Fruit fly (Drosophila melanogaster) whole organism, embryonic: ENCODE measurements around the gene CG9289.
A peak's percentile ranks its signal among the peaks of the same experiment; 100 is the strongest.

Experiments used
- Atf6 ChIP-seq: fragments of 200-800 bp; sonication (Bioruptor generic); IDR thresholded peaks from 2 replicates; pipeline ENCODE4 v1.3.6; 2022; ENCODE audit warnings: missing biosample characterization, missing genetic modification characterization
- CG10147 ChIP-seq: fragments of 200-800 bp; sonication (Bioruptor generic); optimal IDR thresholded peaks from 2 replicates; lab custom pipeline; 2019; ENCODE audit warnings: missing biosample characterization, mild to moderate bottlenecking, missing genetic modification characterization, moderate library complexity
- CG10267 ChIP-seq: fragments of 200-800 bp; sonication (Bioruptor generic); optimal IDR thresholded peaks from 2 replicates; lab custom pipeline; 2018; ENCODE audit warnings: missing biosample characterization, mild to moderate bottlenecking, missing genetic modification characterization, moderate library complexity
- CG11247 ChIP-seq: fragments of 200-800 bp; sonication (Bioruptor generic); IDR thresholded peaks from 2 replicates; pipeline ENCODE4 v1.3.6; 2022; ENCODE audit warnings: missing biosample characterization, missing genetic modification characterization
- CG12236 ChIP-seq: fragments of 200-800 bp; sonication (Bioruptor generic); optimal IDR thresholded peaks from 2 replicates; lab custom pipeline; 2016; ENCODE audit warnings: missing biosample characterization, missing genetic modification characterization
- CG13296 ChIP-seq: fragments of 200-800 bp; sonication (Bioruptor generic); optimal IDR thresholded peaks from 3 replicates; lab custom pipeline; 2018; ENCODE audit warnings: missing biosample characterization, mild to moderate bottlenecking, missing genetic modification characterization
- CG13624 ChIP-seq: fragments of 200-800 bp; sonication (Bioruptor generic); optimal IDR thresholded peaks from 2 replicates; lab custom pipeline; 2016; ENCODE audit warnings: missing biosample characterization, missing genetic modification characterization
- CG13775 ChIP-seq: fragments of 200-800 bp; sonication (Bioruptor generic); optimal IDR thresholded peaks from 3 replicates; lab custom pipeline; 2017; ENCODE audit warnings: missing biosample characterization, mild to moderate bottlenecking, missing genetic modification characterization
- CG16779 ChIP-seq: fragments of 200-800 bp; sonication (Bioruptor generic); IDR thresholded peaks from 2 replicates; pipeline ENCODE4 v1.3.6; 2022; ENCODE audit warnings: missing biosample characterization, missing genetic modification characterization
- CG17359 ChIP-seq: fragments of 200-800 bp; sonication (Bioruptor generic); optimal IDR thresholded peaks from 3 replicates; lab custom pipeline; 2018; ENCODE audit warnings: missing biosample characterization, mild to moderate bottlenecking, missing genetic modification characterization, moderate library complexity
- CG18599 ChIP-seq: fragments of 200-800 bp; sonication (Bioruptor generic); optimal IDR thresholded peaks from 3 replicates; lab custom pipeline; 2017; ENCODE audit warnings: missing biosample characterization, missing genetic modification characterization, mild to moderate bottlenecking, moderate library complexity, missing genetic modification reagents
- CG18764 ChIP-seq: fragments of 200-800 bp; sonication (Bioruptor generic); optimal IDR thresholded peaks from 3 replicates; lab custom pipeline; 2016; ENCODE audit warnings: missing biosample characterization, missing genetic modification characterization
- CG31365 ChIP-seq: fragments of 200-800 bp; sonication (Bioruptor generic); optimal IDR thresholded peaks from 2 replicates; lab custom pipeline; 2018; ENCODE audit warnings: missing biosample characterization, mild to moderate bottlenecking, missing genetic modification characterization
- CG3281 ChIP-seq: fragments of 200-800 bp; sonication (Bioruptor generic); optimal IDR thresholded peaks from 3 replicates; lab custom pipeline; 2017; ENCODE audit warnings: missing biosample characterization, mild to moderate bottlenecking, missing genetic modification characterization
- CG42726 ChIP-seq: fragments of 200-800 bp; sonication (Bioruptor generic); IDR thresholded peaks from 2 replicates; pipeline ENCODE4 v1.3.6; 2022; ENCODE audit warnings: missing biosample characterization, missing genetic modification characterization; ENCODE audit not compliant: partially characterized antibody
- CG6813 ChIP-seq: fragments of 200-800 bp; sonication (Bioruptor generic); optimal IDR thresholded peaks from 2 replicates; lab custom pipeline; 2017; ENCODE audit warnings: missing biosample characterization, missing genetic modification characterization, mild to moderate bottlenecking, moderate library complexity, missing genetic modification reagents
- CG7987 ChIP-seq: fragments of 200-800 bp; sonication (Bioruptor generic); optimal IDR thresholded peaks from 2 replicates; lab custom pipeline; 2018; ENCODE audit warnings: missing biosample characterization, mild to moderate bottlenecking, missing genetic modification characterization, moderate library complexity
- Deaf1 ChIP-seq: fragments of 200-800 bp; optimal IDR thresholded peaks from 3 replicates; lab custom pipeline; 2019; ENCODE audit warnings: missing biosample characterization, mild to moderate bottlenecking, missing genetic modification characterization, moderate library complexity
- Doc3 ChIP-seq: fragments of 200-800 bp; sonication (Bioruptor generic); IDR thresholded peaks from 3 replicates; pipeline ENCODE4 v1.3.6; 2022; ENCODE audit warnings: missing biosample characterization, missing genetic modification characterization; ENCODE audit not compliant: partially characterized antibody
- Ets97D ChIP-seq: fragments of 200-800 bp; sonication (Bioruptor generic); optimal IDR thresholded peaks from 3 replicates; lab custom pipeline; 2016; ENCODE audit warnings: missing biosample characterization, missing genetic modification characterization
- Hand ChIP-seq: fragments of 200-800 bp; sonication (Bioruptor generic); optimal IDR thresholded peaks from 2 replicates; lab custom pipeline; 2017; ENCODE audit warnings: mild to moderate bottlenecking, missing biosample characterization, missing genetic modification reagents, missing genetic modification characterization
- Hmr ChIP-seq: fragments of 200-800 bp; sonication (Bioruptor generic); optimal IDR thresholded peaks from 3 replicates; lab custom pipeline; 2017; ENCODE audit warnings: mild to moderate bottlenecking, missing biosample characterization, missing genetic modification reagents, missing genetic modification characterization
- MTF-1 ChIP-seq: fragments of 200-800 bp; sonication (Bioruptor generic); optimal IDR thresholded peaks from 2 replicates; lab custom pipeline; 2018; ENCODE audit warnings: missing biosample characterization, mild to moderate bottlenecking, missing genetic modification characterization, borderline replicate concordance
- NC2α ChIP-seq: fragments of 200-800 bp; sonication (Bioruptor generic); optimal IDR thresholded peaks from 2 replicates; lab custom pipeline; 2016; ENCODE audit warnings: missing biosample characterization, missing genetic modification characterization
- Oaz ChIP-seq: fragments of 200-800 bp; sonication (Bioruptor generic); IDR thresholded peaks from 2 replicates; pipeline ENCODE4 v1.3.6; 2022; ENCODE audit warnings: missing biosample characterization, missing genetic modification characterization
- Pdp1 ChIP-seq, 2 experiments: fragments of 200-800 bp; sonication (Bioruptor generic); optimal IDR thresholded peaks; 3 replicates each; lab custom pipeline; 2016; ENCODE audit warnings: missing biosample characterization in 2 of 2, missing genetic modification characterization in 2 of 2, mild to moderate bottlenecking in 1 of 2, moderate library complexity in 1 of 2
- Poxn ChIP-seq: fragments of 200-800 bp; sonication (Bioruptor generic); IDR thresholded peaks from 2 replicates; pipeline ENCODE4 v1.3.6; 2022; ENCODE audit warnings: missing biosample characterization, missing genetic modification characterization
- Ssrp ChIP-seq: fragments of 200-800 bp; sonication (Bioruptor generic); optimal IDR thresholded peaks from 2 replicates; lab custom pipeline; 2018; ENCODE audit warnings: missing biosample characterization, mild to moderate bottlenecking, missing genetic modification characterization, moderate library complexity
- Vsx1 ChIP-seq: fragments of 200-800 bp; sonication (Bioruptor generic); optimal IDR thresholded peaks from 2 replicates; lab custom pipeline; 2017; ENCODE audit warnings: missing biosample characterization, mild to moderate bottlenecking, missing genetic modification characterization, missing genetic modification reagents
- Xbp1 ChIP-seq: fragments of 200-800 bp; sonication (Bioruptor generic); optimal IDR thresholded peaks from 3 replicates; lab custom pipeline; 2016; ENCODE audit warnings: missing biosample characterization, mild to moderate bottlenecking, missing genetic modification characterization
- caup ChIP-seq: fragments of 200-800 bp; sonication (Bioruptor generic); optimal IDR thresholded peaks from 3 replicates; lab custom pipeline; 2017; ENCODE audit warnings: missing biosample characterization, mild to moderate bottlenecking, missing genetic modification characterization, moderate library complexity; ENCODE audit not compliant: severe bottlenecking
- croc ChIP-seq: fragments of 200-800 bp; sonication (Bioruptor generic); conservative IDR thresholded peaks from 3 replicates; pipeline ENCODE4 v1.3.6; 2022; ENCODE audit warnings: missing biosample characterization, missing genetic modification characterization
- cwo ChIP-seq: fragments of 200-800 bp; sonication (Bioruptor generic); optimal IDR thresholded peaks from 3 replicates; lab custom pipeline; 2017; ENCODE audit warnings: missing biosample characterization, missing genetic modification characterization, mild to moderate bottlenecking, moderate library complexity, missing genetic modification reagents
- danr ChIP-seq: fragments of 200-800 bp; sonication (Bioruptor generic); IDR thresholded peaks from 2 replicates; pipeline ENCODE4 v1.3.6; 2022; ENCODE audit warnings: missing biosample characterization, missing genetic modification characterization
- dmrt99B ChIP-seq: fragments of 200-800 bp; sonication (Bioruptor generic); optimal IDR thresholded peaks from 2 replicates; lab custom pipeline; 2018; ENCODE audit warnings: missing biosample characterization, mild to moderate bottlenecking, missing genetic modification characterization, moderate library complexity
- en ChIP-seq: fragments of 200-800 bp; sonication (Bioruptor generic); optimal IDR thresholded peaks from 2 replicates; lab custom pipeline; 2016; ENCODE audit warnings: missing biosample characterization, missing genetic modification characterization
- fd3F ChIP-seq: fragments of 200-800 bp; sonication (Bioruptor generic); optimal IDR thresholded peaks from 2 replicates; lab custom pipeline; 2018; ENCODE audit warnings: missing biosample characterization, mild to moderate bottlenecking, missing genetic modification characterization, moderate library complexity
- ftz-f1 ChIP-seq: fragments of 200-800 bp; sonication (Bioruptor generic); optimal IDR thresholded peaks from 2 replicates; lab custom pipeline; 2016; ENCODE audit warnings: missing biosample characterization, missing genetic modification characterization
- grn ChIP-seq: fragments of 200-800 bp; sonication (Bioruptor generic); optimal IDR thresholded peaks from 3 replicates; lab custom pipeline; 2017; ENCODE audit warnings: missing biosample characterization, missing genetic modification characterization
- insv ChIP-seq, 2 experiments: fragments of 200-800 bp; sonication (Bioruptor generic); optimal IDR thresholded peaks; 3 replicates each; lab custom pipeline; 2016 to 2018; ENCODE audit warnings: missing biosample characterization in 2 of 2, missing genetic modification characterization in 2 of 2
- org-1 ChIP-seq: fragments of 200-800 bp; sonication (Bioruptor generic); optimal IDR thresholded peaks from 2 replicates; lab custom pipeline; 2017; ENCODE audit warnings: missing biosample characterization, missing genetic modification characterization
- pan ChIP-seq, 4 experiments: fragments of >200 bp in 3 of 4; fragments of 200-800 bp in 1 of 4; sonication (Bioruptor generic) in 1 of 4; optimal IDR thresholded peaks in 3 of 4; IDR thresholded peaks in 1 of 4; 2 replicates each; pipeline versions ENCODE4 v1.3.6 to Lab custom; 2017 to 2022; ENCODE audit warnings: missing biosample characterization in 2 of 4, missing genetic modification characterization in 2 of 4, mixed read lengths in 1 of 4
- rib ChIP-seq: fragments of 200-800 bp; sonication (Bioruptor generic); IDR thresholded peaks from 2 replicates; pipeline ENCODE4 v1.3.6; 2022; ENCODE audit warnings: missing biosample characterization, missing genetic modification characterization
- schlank ChIP-seq: fragments of 200-800 bp; sonication (Bioruptor generic); optimal IDR thresholded peaks from 2 replicates; lab custom pipeline; 2018; ENCODE audit warnings: missing biosample characterization, mild to moderate bottlenecking, missing genetic modification characterization
- sob ChIP-seq: fragments of 200-800 bp; sonication (Bioruptor generic); IDR thresholded peaks from 2 replicates; pipeline ENCODE4 v1.3.6; 2022; ENCODE audit warnings: missing biosample characterization, missing genetic modification characterization
- sqz ChIP-seq: fragments of 200-800 bp; sonication (Bioruptor generic); optimal IDR thresholded peaks from 3 replicates; lab custom pipeline; 2018; ENCODE audit warnings: missing biosample characterization, mild to moderate bottlenecking, missing genetic modification characterization
- sug ChIP-seq: fragments of 200-800 bp; optimal IDR thresholded peaks from 2 replicates; lab custom pipeline; 2019; ENCODE audit warnings: missing biosample characterization, mild to moderate bottlenecking, missing genetic modification characterization, moderate library complexity
- unpg ChIP-seq: fragments of 200-800 bp; sonication (Bioruptor generic); optimal IDR thresholded peaks from 3 replicates; lab custom pipeline; 2018; ENCODE audit warnings: missing biosample characterization, mild to moderate bottlenecking, missing genetic modification characterization, moderate library complexity
- zfh1 ChIP-seq: fragments of 200-800 bp; sonication (Bioruptor generic); IDR thresholded peaks from 3 replicates; pipeline ENCODE4 v1.3.6; 2022; ENCODE audit warnings: missing biosample characterization, missing genetic modification characterization

The CG9289 gene

DNA sequence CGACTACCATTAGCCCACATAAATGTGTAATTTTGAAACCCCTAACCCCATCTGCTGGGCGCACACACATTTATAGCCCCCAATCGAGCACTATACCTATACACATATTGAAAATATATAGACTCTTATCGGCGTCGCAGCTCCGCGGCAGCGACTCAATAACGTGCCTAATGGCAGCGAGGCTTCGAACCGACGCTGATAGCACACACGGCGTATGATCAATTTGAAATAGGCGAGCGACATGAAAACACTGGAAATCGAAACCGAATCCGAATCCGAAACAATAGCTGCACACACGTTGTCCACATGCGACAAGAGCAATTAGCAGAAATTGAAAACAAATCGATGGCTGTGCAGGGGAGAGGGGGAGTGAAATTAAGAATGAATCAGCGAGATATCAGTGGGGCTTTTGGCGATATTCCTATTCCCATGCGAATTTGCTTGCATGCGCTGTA is 10.1 kb upstream of the CG9289 start (continued):
- TF ChIP-seq insv (GFP tag; optimal IDR thresholded peaks at IDR 0.05; lab: Kevin White, UChicago) (no peak), CG13296 (peak; percentile 58), zfh1 (GFP tag; lab: Robert Waterston, UW) (0 out of 3 replicates have a peak, but pooled peaks have one; percentile 45), sob (GFP tag; lab: Robert Waterston, UW) (peak; percentile 37; the same call in 1 of the 2 replicates), CG6813 (GFP tag; lab: Kevin White, UChicago) (peak; percentile 6), Ets97D (GFP tag; lab: Kevin White, UChicago) (no peak), CG10147 (no peak), CG16779 (GFP tag; lab: Robert Waterston, UW) (no peak), CG10267 (tag; lab: Kevin White, UChicago) (no peak), org-1 (GFP tag; lab: Kevin White, UChicago) (no peak), MTF-1 (GFP tag; lab: Kevin White, UChicago) (peak; percentile 12), CG17359 (tag; lab: Kevin White, UChicago) (peak; percentile 13), croc (GFP tag; lab: Robert Waterston, UW) (no peak), Pdp1 (GFP tag; optimal IDR thresholded peaks at IDR 0.05; lab: Kevin White, UChicago) (peak in 1 of 2 experiments; percentile 34), en (GFP tag; lab: Kevin White, UChicago) (no peak), Deaf1 (tag; lab: Kevin White, UChicago) (peak; percentile 80), grn (GFP tag; lab: Kevin White, UChicago) (peak; percentile 56), CG12236 (GFP tag; lab: Kevin White, UChicago) (no peak), Xbp1 (GFP tag; lab: Kevin White, UChicago) (no peak), schlank (tag; lab: Kevin White, UChicago) (peak; percentile 34), Poxn (GFP tag; lab: Robert Waterston, UW) (no peak), cwo (peak; percentile 79), CG3281 (no peak), CG18599 (GFP tag; lab: Kevin White, UChicago) (peak; percentile 45), Ssrp (tag; lab: Kevin White, UChicago) (no peak), Hmr (GFP tag; lab: Kevin White, UChicago) (peak; percentile 66), ftz-f1 (GFP tag; lab: Kevin White, UChicago) (peak; percentile 20), CG42726 (GFP tag; lab: Robert Waterston, UW) (no peak), CG13624 (GFP tag; lab: Kevin White, UChicago) (no peak), dmrt99B (tag; lab: Kevin White, UChicago) (peak; percentile 22), CG7987 (GFP tag; lab: Kevin White, UChicago) (peak; percentile 94), CG13775 (no peak), unpg (GFP tag; lab: Kevin White, UChicago) (peak; percentile 29), rib (GFP tag; lab: Robert Waterston, UW) (peak; percentile 52), CG18764 (GFP tag; lab: Kevin White, UChicago) (no peak), danr (GFP tag; lab: Robert Waterston, UW) (0 out of 2 replicates have a peak, but pooled peaks have one; percentile 17), sqz (GFP tag; lab: Kevin White, UChicago) (peak; percentile 13), fd3F (GFP tag; lab: Kevin White, UChicago) (no peak), Vsx1 (GFP tag; lab: Kevin White, UChicago) (peak; percentile 27), caup (GFP tag; lab: Kevin White, UChicago) (peak; percentile 59), CG11247 (no peak), Hand (GFP tag; lab: Kevin White, UChicago) (peak; percentile 16), Oaz (GFP tag; lab: Robert Waterston, UW) (no peak), NC2α (GFP tag; lab: Kevin White, UChicago) (no peak), Doc3 (GFP tag; lab: Robert Waterston, UW) (no peak), sug (tag; lab: Kevin White, UChicago) (peak; percentile 97), CG31365 (tag; lab: Kevin White, UChicago) (peak; percentile 5), Atf6 (GFP tag; lab: Robert Waterston, UW) (peak; percentile 47; the same call in 1 of the 2 replicates), pan (optimal IDR thresholded peaks at IDR 0.05; lab: Kevin White, UChicago) (no peak), pan (GFP tag; optimal IDR thresholded peaks at IDR 0.05 in 1 of 2, IDR thresholded peaks at IDR 0.05 in 1 of 2) (no peak)
